Worm (Caenorhabditis elegans) whole organism, L2 larva: Measurements from ENCODE around the gene spp-10.

ENCODE experiments used
- aly-2 ChIP-seq: fragments of 150-350 bp; optimal IDR thresholded peaks from 2 replicates; lab custom pipeline; 2014; ENCODE audit warnings: missing biosample characterization, missing genetic modification characterization
- ceh-82 ChIP-seq: fragments of 150-350 bp; optimal IDR thresholded peaks from 2 replicates; lab custom pipeline; 2014; ENCODE audit warnings: missing biosample characterization, missing genetic modification characterization
- dmd-4 ChIP-seq: sonication (generic microtip); optimal IDR thresholded peaks from 2 replicates; lab custom pipeline; 2017; ENCODE audit warnings: missing biosample characterization, missing genetic modification characterization
- elt-1 ChIP-seq: fragments of 150-350 bp; optimal IDR thresholded peaks from 2 replicates; lab custom pipeline; 2014; ENCODE audit warnings: missing biosample characterization, missing genetic modification characterization
- elt-3 ChIP-seq: sonication (generic microtip); optimal IDR thresholded peaks from 2 replicates; lab custom pipeline; 2017; ENCODE audit warnings: missing biosample characterization, missing genetic modification characterization
- lin-11 ChIP-seq: fragments of 150-350 bp; sonication (generic microtip); optimal IDR thresholded peaks from 2 replicates; lab custom pipeline; 2014; ENCODE audit warnings: missing biosample characterization, missing genetic modification characterization, inconsistent platforms, mixed read lengths
- lin-39 ChIP-seq: fragments of 150-350 bp; optimal IDR thresholded peaks from 2 replicates; lab custom pipeline; 2014; ENCODE audit warnings: missing biosample characterization, missing genetic modification reagents, missing genetic modification characterization
- nhr-10 ChIP-seq: sonication (generic microtip); optimal IDR thresholded peaks from 2 replicates; lab custom pipeline; 2017; ENCODE audit warnings: missing biosample characterization, missing genetic modification characterization
- nhr-237 ChIP-seq: fragments of 150-350 bp; optimal IDR thresholded peaks from 2 replicates; lab custom pipeline; 2014; ENCODE audit warnings: missing biosample characterization, missing genetic modification characterization
- nhr-6 ChIP-seq: fragments of 150-350 bp; optimal IDR thresholded peaks from 2 replicates; lab custom pipeline; 2014; ENCODE audit warnings: missing biosample characterization, missing genetic modification characterization
- nhr-77 ChIP-seq: fragments of 150-350 bp; optimal IDR thresholded peaks from 2 replicates; lab custom pipeline; 2014; ENCODE audit warnings: missing biosample characterization, missing genetic modification characterization
- snpc-4 ChIP-seq: fragments of 150-350 bp; optimal IDR thresholded peaks from 2 replicates; lab custom pipeline; 2014; ENCODE audit warnings: missing biosample characterization, missing genetic modification characterization
- unc-62 ChIP-seq: fragments of 150-350 bp; optimal IDR thresholded peaks from 2 replicates; lab custom pipeline; 2014; ENCODE audit warnings: missing biosample characterization, missing genetic modification reagents, missing genetic modification characterization
- zag-1 ChIP-seq: fragments of 150-350 bp; optimal IDR thresholded peaks from 2 replicates; lab custom pipeline; 2014; ENCODE audit warnings: missing biosample characterization, missing genetic modification characterization

DNA sequence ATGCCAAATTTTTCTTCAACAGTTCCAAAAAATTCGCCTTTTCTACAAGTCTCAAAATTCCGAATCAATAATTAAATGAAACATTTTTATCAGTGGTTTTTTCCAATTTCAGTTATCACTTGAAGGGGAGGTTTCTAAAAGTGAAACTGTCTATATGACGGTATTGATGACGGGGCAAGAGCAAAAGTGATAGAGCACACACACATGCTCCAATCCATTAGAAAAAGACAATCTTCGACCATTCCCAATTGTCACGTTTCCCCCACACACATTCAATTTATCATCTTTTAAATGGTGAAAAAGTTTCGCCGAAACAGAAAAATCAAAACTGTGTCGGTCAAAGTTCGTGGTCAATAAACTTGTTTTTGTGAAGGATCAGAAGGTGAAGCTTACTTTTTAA lies 23.8 kb upstream of the spp-10 start:
- TF ChIP-seq elt-3 (tag; lab: Kevin White, UChicago) (no peak), dmd-4 (tag; lab: Kevin White, UChicago) (no peak), ceh-82 (tag; lab: Kevin White, UChicago) (no peak), elt-1 (tag; lab: Kevin White, UChicago) (no peak), aly-2 (no peak), snpc-4 (no peak), unc-62 (GFP tag; lab: Kevin White, UChicago) (no peak), nhr-6 (tag; lab: Kevin White, UChicago) (no peak), zag-1 (no peak), nhr-237 (no peak), nhr-10 (no peak), lin-39 (tag; lab: Kevin White, UChicago) (no peak), nhr-77 (no peak), lin-11 (no peak)
